Fruit fly (Drosophila melanogaster): ENCODE measurements around the gene Pus1.

DNA sequence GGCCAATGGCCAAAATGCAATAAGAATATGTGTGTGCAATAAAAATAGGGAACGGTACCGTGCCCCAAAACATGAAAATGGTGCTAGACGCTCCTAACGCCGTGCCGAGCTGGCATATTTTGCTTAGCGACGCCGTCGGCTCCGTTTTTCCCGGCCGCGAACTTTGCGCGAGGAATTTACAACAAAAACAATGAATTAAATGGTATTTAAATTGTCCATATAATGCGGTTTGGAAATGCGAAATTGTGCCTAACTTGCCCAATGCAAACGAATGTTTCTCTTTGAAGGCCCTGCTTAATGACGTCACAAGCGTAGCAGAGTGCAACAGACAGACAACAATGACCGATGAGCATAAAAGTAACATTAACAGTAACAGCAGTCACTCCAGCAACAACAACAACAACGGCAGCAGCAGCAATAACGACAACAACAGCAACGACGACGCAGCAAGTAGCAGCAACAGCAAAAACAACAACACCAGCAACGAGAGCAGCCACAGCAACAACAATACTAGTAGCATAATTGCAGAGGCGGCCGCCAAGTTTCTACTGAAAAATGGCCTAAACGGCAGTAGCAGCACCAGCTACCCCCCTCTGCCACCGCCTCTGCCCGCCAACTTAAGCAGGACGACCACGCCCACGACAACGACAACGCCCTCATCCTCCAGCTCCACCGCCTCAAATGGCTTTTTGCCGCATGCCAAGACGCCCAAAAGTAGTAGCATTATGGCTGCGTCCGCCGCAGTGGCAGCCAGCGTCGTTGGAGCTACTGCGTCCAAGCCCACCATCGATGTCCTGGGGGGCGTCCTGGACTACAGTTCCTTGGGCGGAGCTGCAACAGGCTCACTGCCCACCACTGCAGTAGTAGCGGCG is 30.1 kb upstream of the Pus1 start:
- no peak for TF ChIP-seq CG8478 (optimal IDR thresholded peaks at IDR 0.05)
- peak in 1 of 2 experiments; percentile 26 for TF ChIP-seq CTCF (optimal IDR thresholded peaks at IDR 0.05)
